Worm (Caenorhabditis elegans): ENCODE measurements around the gene C37C3.11.

- TF ChIP-seq scrt-1 (GFP tag; IDR thresholded peaks at IDR 0.05) (no peak), sea-1 (GFP tag; conservative IDR thresholded peaks at IDR 0.05) (no peak)
Observed at ce11 chrV:7884441-7884840, 19.9 kb upstream of the C37C3.11 start.
